Worm (Caenorhabditis elegans): ENCODE data around the gene nhr-66.

DNA sequence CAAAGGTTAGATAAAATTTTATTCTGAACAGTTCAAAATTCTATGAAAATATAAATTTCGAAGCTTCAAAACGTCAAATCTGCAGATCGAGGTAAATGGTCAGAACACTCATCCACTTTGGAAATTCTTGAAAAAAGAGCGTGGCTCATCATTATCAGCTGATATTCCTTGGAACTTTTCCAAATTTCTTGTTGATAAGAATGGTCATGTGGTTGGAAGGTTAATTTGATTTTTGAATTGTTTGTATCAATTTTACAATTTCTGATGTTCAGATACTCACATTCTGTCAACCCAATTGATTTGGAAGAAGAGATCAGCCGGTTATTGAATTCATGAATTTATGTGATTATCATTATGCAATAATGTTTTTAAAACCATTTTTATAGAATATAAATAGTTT is 13.3 kb downstream of the nhr-66 start:
- TF ChIP-seq nhr-76 (tag; optimal IDR thresholded peaks at IDR 0.05) (no peak), unc-86 (tag; optimal IDR thresholded peaks at IDR 0.05) (no peak), aly-2 (tag; optimal IDR thresholded peaks at IDR 0.05) (no peak), lin-13 (GFP tag; optimal IDR thresholded peaks at IDR 0.05) (no peak), lin-39 (tag; optimal IDR thresholded peaks at IDR 0.05) (no peak), nhr-90 (tag; optimal IDR thresholded peaks at IDR 0.05; ENCODE audit: poor library complexity) (no peak)

All from whole organism, L1 larva.